Fruit fly (Drosophila melanogaster) Kc167 (cell line): ENCODE data around the gene sesB.

Experiments used
- Myc ChIP-seq: fragments of >200 bp; optimal IDR thresholded peaks from 2 replicates; lab custom pipeline; 2017; ENCODE audit warnings: missing external identifiers
- Sin3A ChIP-seq: fragments of >200 bp; optimal IDR thresholded peaks from 2 replicates; lab custom pipeline; 2018; ENCODE audit warnings: missing external identifiers
- h ChIP-seq: fragments of >200 bp; optimal IDR thresholded peaks from 3 replicates; lab custom pipeline; 2018; ENCODE audit warnings: missing external identifiers
- insv ChIP-seq: fragments of >200 bp; optimal IDR thresholded peaks from 3 replicates; lab custom pipeline; 2018; ENCODE audit warnings: missing external identifiers
- psq ChIP-seq: fragments of >200 bp; optimal IDR thresholded peaks from 2 replicates; lab custom pipeline; 2017; ENCODE audit warnings: missing external identifiers
- ttk ChIP-seq: sonication (Bioruptor generic); optimal IDR thresholded peaks from 2 replicates; lab custom pipeline; 2017; ENCODE audit warnings: missing external identifiers

Gene sesB

DNA sequence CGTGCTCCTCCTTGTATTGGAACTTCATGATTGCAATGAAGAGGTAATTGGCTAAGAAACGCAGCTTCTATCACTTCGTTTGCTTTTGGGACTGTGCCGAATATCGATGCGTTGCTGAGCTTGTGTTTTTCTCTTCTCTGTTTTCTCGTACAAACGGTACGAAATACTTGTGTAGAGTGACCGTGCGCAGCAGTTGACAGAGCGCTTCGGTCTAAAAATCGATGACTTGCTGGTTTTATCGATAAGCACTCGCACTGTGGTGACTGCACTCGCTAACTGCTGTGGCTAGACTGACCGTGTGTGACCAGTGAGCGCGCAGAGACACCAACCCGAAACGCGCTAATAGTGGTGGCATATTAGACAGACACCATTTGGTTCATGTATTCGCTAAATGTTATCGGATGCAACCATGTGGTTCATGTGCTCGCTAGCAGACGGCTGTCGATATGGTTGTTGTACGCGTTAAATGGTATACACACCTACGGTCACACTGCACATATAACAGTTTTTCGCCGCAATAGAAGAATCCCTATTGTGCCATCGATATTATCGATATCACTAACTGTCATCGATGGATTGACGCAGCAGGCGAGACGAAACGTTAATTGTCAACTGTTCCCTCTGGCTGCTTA, 18.6 kb downstream of the sesB start, which contains the start of the genes Atg8a and BTBD9:
Atg8a (minus strand) TSS at position 296 of the 632 bp plus-strand sequence.
BTBD9 (plus strand) TSS at position 495 of the 632 bp plus-strand sequence.
- TF ChIP-seq ttk (lab: Kevin White, UChicago) (no peak), Sin3A (lab: Kevin White, UChicago) (no peak), Myc (lab: Kevin White, UChicago) (no peak), psq (lab: Kevin White, UChicago) (no peak)

dm6 chrX:10767350-10768005, 19.3 kb downstream of the sesB start:
- TF ChIP-seq Sin3A (lab: Kevin White, UChicago) (no peak), insv (lab: Kevin White, UChicago) (no peak), h (lab: Kevin White, UChicago) (no peak), Myc (lab: Kevin White, UChicago) (no peak), psq (lab: Kevin White, UChicago) (no peak), ttk (lab: Kevin White, UChicago) (no peak)

DNA sequence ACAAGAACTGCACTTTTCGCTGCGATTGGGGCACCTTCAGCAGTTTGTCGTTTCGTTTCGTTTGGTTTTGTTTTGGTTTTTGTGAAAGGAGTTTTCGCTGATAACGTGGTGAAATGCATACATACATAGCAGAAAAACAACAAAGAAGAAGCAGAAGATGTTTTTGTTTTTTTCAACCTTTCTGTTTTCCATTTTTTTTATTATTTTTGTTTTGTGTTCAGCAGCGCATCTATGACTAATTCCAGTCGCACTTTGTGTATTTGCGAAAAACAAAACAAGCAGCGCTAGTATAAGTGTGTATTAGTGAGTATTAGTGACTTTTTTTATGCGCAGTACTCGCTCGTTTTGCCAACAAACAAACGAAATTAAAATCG, 19.8 kb downstream of the sesB start:
- TF ChIP-seq insv (lab: Kevin White, UChicago) (no peak), Myc (lab: Kevin White, UChicago) (no peak), h (lab: Kevin White, UChicago) (no peak), psq (lab: Kevin White, UChicago) (no peak), ttk (lab: Kevin White, UChicago) (no peak), Sin3A (lab: Kevin White, UChicago) (no peak)

dm6 chrX:10764206-10764605, 22.6 kb downstream of the sesB start, which contains the start of gene Tango5:
TSS of gene Tango5 (minus strand) at chrX:10764413.
- TF ChIP-seq h (lab: Kevin White, UChicago) (no peak), Sin3A (lab: Kevin White, UChicago) (no peak), Myc (lab: Kevin White, UChicago) (no peak), ttk (lab: Kevin White, UChicago) (no peak), insv (lab: Kevin White, UChicago) (no peak), psq (lab: Kevin White, UChicago) (no peak)

DNA sequence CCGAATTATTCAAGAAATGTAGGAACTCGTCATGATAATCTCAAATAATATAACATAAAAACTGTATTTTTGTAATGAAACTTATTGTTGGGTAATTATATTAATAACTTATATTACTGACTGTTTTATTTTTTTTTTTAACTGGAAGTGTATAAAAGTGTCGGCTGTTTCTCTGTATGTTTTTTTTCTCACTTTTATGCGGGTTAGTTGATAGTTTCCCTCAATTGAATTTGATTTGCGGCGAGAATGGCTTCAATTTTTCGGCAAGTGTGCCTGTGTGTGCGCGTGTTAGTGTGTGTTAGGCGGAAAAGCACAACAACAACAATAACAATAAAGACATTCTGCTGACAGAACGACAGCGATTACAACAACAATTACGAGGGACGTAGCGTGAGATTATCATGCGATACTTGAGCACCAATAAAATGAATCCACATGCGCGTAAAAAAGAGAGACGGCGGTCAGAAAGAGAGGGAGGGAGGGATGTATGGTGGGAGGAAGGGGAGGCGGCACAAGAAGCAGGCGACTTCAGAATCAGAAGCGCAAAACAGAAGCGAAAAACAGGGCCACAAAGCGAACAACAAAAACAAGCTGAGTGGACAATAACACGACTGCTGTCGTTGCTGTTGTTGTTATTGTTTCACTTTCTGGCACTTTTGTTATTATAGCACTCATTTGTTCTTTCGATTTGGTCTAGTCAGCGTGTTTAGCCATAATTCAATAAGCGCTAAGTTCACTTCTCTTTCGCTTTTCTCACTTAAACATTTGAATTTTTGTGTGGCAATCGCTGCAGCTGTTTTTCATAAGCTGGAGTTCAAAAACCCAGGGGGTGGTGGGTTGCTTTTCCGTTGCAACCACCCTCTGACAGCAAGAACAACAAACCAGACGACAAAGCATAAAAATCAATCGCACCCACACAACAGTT, 23.5 kb downstream of the sesB start:
- no peak for TF ChIP-seq Myc (lab: Kevin White, UChicago)
- no peak for TF ChIP-seq Sin3A (lab: Kevin White, UChicago)
- TF ChIP-seq psq (lab: Kevin White, UChicago), result no peak
- TF ChIP-seq ttk (lab: Kevin White, UChicago), result no peak

DNA sequence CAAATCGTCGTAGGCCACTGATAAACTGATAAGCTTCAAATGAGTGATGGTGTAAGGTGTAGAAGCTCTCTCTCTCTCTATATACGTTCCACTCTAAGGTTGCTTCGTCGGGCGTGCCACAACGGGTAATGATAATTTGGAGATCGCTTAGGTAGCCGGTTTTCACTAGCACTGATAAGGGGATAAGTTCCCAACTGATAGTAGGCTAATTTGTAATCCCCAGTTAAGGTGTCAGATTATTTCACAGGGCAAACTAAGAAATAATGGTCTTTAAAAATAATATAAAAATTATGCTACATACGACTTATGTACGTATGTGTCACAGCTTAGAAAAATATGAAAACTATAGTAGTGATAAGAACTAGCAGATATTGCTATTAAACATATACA, 24.2 kb downstream of the sesB start:
- TF ChIP-seq h (lab: Kevin White, UChicago) (no peak), Sin3A (lab: Kevin White, UChicago) (no peak), ttk (lab: Kevin White, UChicago) (no peak), insv (lab: Kevin White, UChicago) (no peak), Myc (lab: Kevin White, UChicago) (no peak), psq (lab: Kevin White, UChicago) (no peak)

DNA sequence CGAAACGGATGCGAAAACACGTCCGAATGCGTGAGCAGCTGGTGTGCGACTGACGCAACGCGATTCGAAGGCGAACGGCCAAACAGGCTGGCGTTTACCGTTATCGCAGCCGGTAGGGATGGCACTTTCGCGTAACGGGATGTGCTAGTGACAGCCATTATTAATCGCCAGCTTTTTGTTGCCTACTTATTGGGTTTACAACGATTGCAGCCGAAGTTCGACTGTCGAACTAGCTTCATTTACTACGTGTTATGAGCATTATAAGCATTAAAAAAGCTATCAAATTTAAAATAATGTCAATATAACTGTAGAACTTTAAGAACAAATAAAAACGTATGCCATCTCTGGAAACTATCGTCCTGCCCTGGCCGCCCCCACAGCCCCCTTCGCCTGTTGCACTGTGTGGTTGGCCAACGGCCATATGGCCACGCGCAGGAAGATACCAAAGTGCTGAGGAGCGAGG, 29.1 kb downstream of the sesB start, which contains the start of gene Rph:
Rph (minus strand) TSS at position 51 of the 463 bp plus-strand sequence.
- TF ChIP-seq insv (lab: Kevin White, UChicago), result no peak

- no peak for TF ChIP-seq h (lab: Kevin White, UChicago)
- no peak for TF ChIP-seq insv (lab: Kevin White, UChicago)
- TF ChIP-seq psq (lab: Kevin White, UChicago), result no peak
- TF ChIP-seq Myc (lab: Kevin White, UChicago), result no peak
- no peak for TF ChIP-seq ttk (lab: Kevin White, UChicago)
- no peak for TF ChIP-seq Sin3A (lab: Kevin White, UChicago)
These were observed 30.7 kb downstream of the sesB start for dm6 chrX:10756026-10756561.

- TF ChIP-seq ttk (lab: Kevin White, UChicago) (no peak), Myc (lab: Kevin White, UChicago) (no peak), h (lab: Kevin White, UChicago) (no peak), Sin3A (lab: Kevin White, UChicago) (no peak), psq (lab: Kevin White, UChicago) (no peak), insv (lab: Kevin White, UChicago) (no peak)
These were observed 35.0 kb downstream of the sesB start for dm6 chrX:10751777-10752176.

- TF ChIP-seq h (lab: Kevin White, UChicago) (no peak), ttk (lab: Kevin White, UChicago) (no peak), Sin3A (lab: Kevin White, UChicago) (no peak), Myc (lab: Kevin White, UChicago) (no peak), insv (lab: Kevin White, UChicago) (no peak), psq (lab: Kevin White, UChicago) (no peak)
These were observed 36.1 kb downstream of the sesB start for dm6 chrX:10750676-10751075.
